Worm (Caenorhabditis elegans) whole organism, midembryonic: Measurements from ENCODE around the gene C41H7.9.

Experiments
- flt-1 ChIP-seq: fragments of 200-800 bp; sonication (Bioruptor generic); IDR thresholded peaks from 2 replicates; pipeline ENCODE4 v1.3.6; 2022; ENCODE audit warnings: missing genetic modification characterization, missing compliant biosample characterization
- med-1 ChIP-seq: sonication (generic microtip); optimal IDR thresholded peaks from 2 replicates; lab custom pipeline; 2017; ENCODE audit warnings: missing genetic modification characterization, mild to moderate bottlenecking, missing compliant biosample characterization, antibody characterized with exemption, missing genetic modification reagents; ENCODE audit not compliant: insufficient read depth
- tab-1 ChIP-seq: fragments of 200-800 bp; sonication (Bioruptor generic); IDR thresholded peaks from 2 replicates; pipeline ENCODE4 v1.3.6; 2022; ENCODE audit warnings: missing genetic modification characterization, missing compliant biosample characterization
- ztf-23 ChIP-seq: fragments of 200-800 bp; sonication (Bioruptor generic); IDR thresholded peaks from 2 replicates; pipeline ENCODE4 v1.3.6; 2022; ENCODE audit warnings: missing genetic modification reagents, missing genetic modification characterization, missing compliant biosample characterization
- ztf-29 ChIP-seq: fragments of 200-800 bp; sonication (Bioruptor generic); IDR thresholded peaks from 2 replicates; pipeline ENCODE4 v1.3.6; 2022; ENCODE audit warnings: missing genetic modification reagents, missing genetic modification characterization, missing compliant biosample characterization

DNA sequence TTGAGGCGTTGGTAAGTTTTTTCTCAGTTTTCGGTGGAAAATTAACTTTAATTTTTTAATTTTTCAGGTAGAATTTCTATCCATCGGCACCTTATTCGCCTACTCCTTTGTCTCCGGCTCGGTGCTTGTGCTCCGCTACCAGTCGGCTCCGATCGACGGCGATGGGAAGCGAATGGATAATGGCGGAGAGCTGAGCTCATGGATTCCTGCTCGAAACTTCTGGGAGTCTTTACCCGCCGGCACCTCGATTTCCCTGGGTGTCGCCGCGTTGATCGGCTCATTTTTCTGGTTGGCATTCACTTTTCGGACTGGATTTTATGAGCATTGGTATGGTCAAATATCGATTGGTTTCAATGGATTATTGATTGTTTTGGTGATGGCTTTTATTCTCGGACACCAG lies 22.9 kb upstream of the C41H7.9 start:
- TF ChIP-seq flt-1 (no peak), med-1 (GFP tag; lab: Kevin White, UChicago) (no peak), tab-1 (GFP tag; lab: Robert Waterston, UW) (no peak), ztf-29 (GFP tag; lab: Robert Waterston, UW) (no peak), ztf-23 (GFP tag; lab: Robert Waterston, UW) (no peak)
